Worm (Caenorhabditis elegans) whole organism, L1 larva: ENCODE measurements around the gene Y116A8B.1.

Experiments
- aha-1 ChIP-seq: fragments of 150-350 bp; optimal IDR thresholded peaks from 2 replicates; lab custom pipeline; 2014; ENCODE audit warnings: missing biosample characterization, missing genetic modification characterization
- egl-27 ChIP-seq, 2 experiments: fragments of 150-350 bp in 1 of 2; sonication (generic microtip); optimal IDR thresholded peaks; 3 replicates each; lab custom pipeline; 2017 to 2018; ENCODE audit warnings: missing biosample characterization in 2 of 2, missing genetic modification characterization in 2 of 2, missing genetic modification reagents in 2 of 2
- elt-2 ChIP-seq: sonication (generic microtip); optimal IDR thresholded peaks from 2 replicates; lab custom pipeline; 2016; ENCODE audit warnings: missing genetic modification characterization, mild to moderate bottlenecking, inconsistent platforms, missing compliant biosample characterization, missing genetic modification reagents
- jun-1 ChIP-seq: fragments of 150-350 bp; optimal IDR thresholded peaks from 2 replicates; lab custom pipeline; 2014; ENCODE audit warnings: missing biosample characterization, missing genetic modification reagents, missing genetic modification characterization
- nhr-237 ChIP-seq: fragments of 150-350 bp; optimal IDR thresholded peaks from 2 replicates; lab custom pipeline; 2014; ENCODE audit warnings: missing biosample characterization, missing genetic modification characterization
- skn-1 ChIP-seq: fragments of 150-350 bp; optimal IDR thresholded peaks from 2 replicates; lab custom pipeline; 2014; ENCODE audit warnings: missing biosample characterization, missing genetic modification characterization
- snpc-4 ChIP-seq: fragments of 150-350 bp; optimal IDR thresholded peaks from 2 replicates; lab custom pipeline; 2014; ENCODE audit warnings: missing biosample characterization, missing genetic modification characterization
- unc-130 ChIP-seq: fragments of 150-350 bp; optimal IDR thresholded peaks from 2 replicates; lab custom pipeline; 2017; ENCODE audit warnings: missing biosample characterization, missing genetic modification characterization, inconsistent platforms
- unc-62 ChIP-seq: fragments of 150-350 bp; optimal IDR thresholded peaks from 2 replicates; lab custom pipeline; 2014; ENCODE audit warnings: missing biosample characterization, missing genetic modification reagents, missing genetic modification characterization
- ztf-11 ChIP-seq, 2 experiments: sonication (generic microtip); optimal IDR thresholded peaks; 2 replicates each; lab custom pipeline; 2016 to 2017; ENCODE audit warnings: missing genetic modification characterization in 2 of 2, missing biosample characterization in 1 of 2, missing compliant biosample characterization in 1 of 2

ce11 chrIV:17191791-17192190 lies 24.4 kb upstream of the Y116A8B.1 start, which contains the start of gene flp-17:
- TF ChIP-seq unc-62 (GFP tag; lab: Kevin White, UChicago) (no peak), ztf-11 (tag; optimal IDR thresholded peaks at IDR 0.05; lab: Kevin White, UChicago) (no peak), egl-27 (tag; optimal IDR thresholded peaks at IDR 0.05; lab: Kevin White, UChicago) (no peak), skn-1 (no peak), elt-2 (tag; lab: Kevin White, UChicago) (no peak), jun-1 (tag; lab: Kevin White, UChicago) (no peak), unc-130 (tag; lab: Kevin White, UChicago) (no peak), aha-1 (tag; lab: Kevin White, UChicago) (no peak), nhr-237 (no peak), snpc-4 (tag; lab: Kevin White, UChicago) (no peak)
